Worm (Caenorhabditis elegans) whole organism, L2 larva: ENCODE results near the gene K10B2.4.

Experiments used
- C34F6.9 ChIP-seq: fragments of 150-350 bp; optimal IDR thresholded peaks from 2 replicates; lab custom pipeline; 2014; ENCODE audit warnings: missing biosample characterization, missing genetic modification characterization
- F13H6.1 ChIP-seq: sonication (generic microtip); optimal IDR thresholded peaks from 2 replicates; lab custom pipeline; 2016; ENCODE audit warnings: missing genetic modification characterization, missing compliant biosample characterization
- R02D3.7 ChIP-seq: fragments of 150-350 bp; optimal IDR thresholded peaks from 2 replicates; lab custom pipeline; 2014; ENCODE audit warnings: missing biosample characterization, missing genetic modification characterization
- Y55F3AM.14 ChIP-seq: fragments of 200-800 bp; sonication (Bioruptor generic); optimal IDR thresholded peaks from 2 replicates; lab custom pipeline; 2018; ENCODE audit warnings: mild to moderate bottlenecking, missing genetic modification characterization, missing compliant biosample characterization
- ZK546.5 ChIP-seq: sonication (generic microtip); optimal IDR thresholded peaks from 2 replicates; lab custom pipeline; 2017; ENCODE audit warnings: missing biosample characterization, missing genetic modification characterization
- aly-2 ChIP-seq: fragments of 150-350 bp; optimal IDR thresholded peaks from 2 replicates; lab custom pipeline; 2014; ENCODE audit warnings: missing biosample characterization, missing genetic modification characterization
- ama-1 ChIP-seq: fragments of 150-350 bp; optimal IDR thresholded peaks from 2 replicates; lab custom pipeline; 2018; ENCODE audit warnings: inconsistent platforms
- blmp-1 ChIP-seq: sonication (generic microtip); optimal IDR thresholded peaks from 2 replicates; lab custom pipeline; 2017; ENCODE audit warnings: missing genetic modification characterization, mild to moderate bottlenecking, missing compliant biosample characterization, antibody characterized with exemption, moderate library complexity; ENCODE audit not compliant: insufficient read depth
- ceh-16 ChIP-seq: fragments of 150-350 bp; optimal IDR thresholded peaks from 2 replicates; lab custom pipeline; 2014; ENCODE audit warnings: missing biosample characterization, missing genetic modification characterization
- ceh-82 ChIP-seq: fragments of 150-350 bp; optimal IDR thresholded peaks from 2 replicates; lab custom pipeline; 2014; ENCODE audit warnings: missing biosample characterization, missing genetic modification characterization
- crh-2 ChIP-seq: sonication (generic microtip); optimal IDR thresholded peaks from 2 replicates; lab custom pipeline; 2017; ENCODE audit warnings: missing biosample characterization, missing genetic modification characterization
- dmd-4 ChIP-seq: sonication (generic microtip); optimal IDR thresholded peaks from 2 replicates; lab custom pipeline; 2017; ENCODE audit warnings: missing biosample characterization, missing genetic modification characterization
- egl-27 ChIP-seq: sonication (generic microtip); optimal IDR thresholded peaks from 3 replicates; lab custom pipeline; 2017; ENCODE audit warnings: missing biosample characterization, missing genetic modification reagents, missing genetic modification characterization
- elt-1 ChIP-seq: fragments of 150-350 bp; optimal IDR thresholded peaks from 2 replicates; lab custom pipeline; 2014; ENCODE audit warnings: missing biosample characterization, missing genetic modification characterization
- elt-3 ChIP-seq: sonication (generic microtip); optimal IDR thresholded peaks from 2 replicates; lab custom pipeline; 2017; ENCODE audit warnings: missing biosample characterization, missing genetic modification characterization
- fos-1 ChIP-seq: fragments of 150-350 bp; optimal IDR thresholded peaks from 2 replicates; lab custom pipeline; 2014; ENCODE audit warnings: missing biosample characterization, missing genetic modification characterization
- gmeb-1 ChIP-seq: fragments of 150-350 bp; optimal IDR thresholded peaks from 2 replicates; lab custom pipeline; 2014; ENCODE audit warnings: missing biosample characterization, missing genetic modification characterization
- lin-11 ChIP-seq: fragments of 150-350 bp; sonication (generic microtip); optimal IDR thresholded peaks from 2 replicates; lab custom pipeline; 2014; ENCODE audit warnings: missing biosample characterization, missing genetic modification characterization, inconsistent platforms, mixed read lengths
- lin-13 ChIP-seq: fragments of 150-350 bp; optimal IDR thresholded peaks from 2 replicates; lab custom pipeline; 2014; ENCODE audit warnings: missing biosample characterization, missing genetic modification reagents, missing genetic modification characterization
- lin-39 ChIP-seq: fragments of 150-350 bp; optimal IDR thresholded peaks from 2 replicates; lab custom pipeline; 2014; ENCODE audit warnings: missing biosample characterization, missing genetic modification reagents, missing genetic modification characterization
- lsy-2 ChIP-seq, 2 experiments: fragments of 150-350 bp in 1 of 2; sonication (generic microtip) in 1 of 2; optimal IDR thresholded peaks; 2 replicates each; lab custom pipeline; 2014 to 2017; ENCODE audit warnings: missing biosample characterization in 2 of 2, missing genetic modification characterization in 2 of 2
- mab-5 ChIP-seq: fragments of 150-350 bp; optimal IDR thresholded peaks from 2 replicates; lab custom pipeline; 2014; ENCODE audit warnings: missing biosample characterization, missing genetic modification characterization
- mdl-1 ChIP-seq, 2 experiments: fragments of 150-350 bp in 1 of 2; sonication (generic microtip) in 1 of 2; optimal IDR thresholded peaks; 2 replicates each; lab custom pipeline; 2017; ENCODE audit warnings: missing biosample characterization in 2 of 2, missing genetic modification characterization in 2 of 2
- nhr-10 ChIP-seq: sonication (generic microtip); optimal IDR thresholded peaks from 2 replicates; lab custom pipeline; 2017; ENCODE audit warnings: missing biosample characterization, missing genetic modification characterization
- nhr-11 ChIP-seq: fragments of 150-350 bp; optimal IDR thresholded peaks from 2 replicates; lab custom pipeline; 2014; ENCODE audit warnings: missing biosample characterization, missing genetic modification characterization
- nhr-12 ChIP-seq: fragments of 150-350 bp; optimal IDR thresholded peaks from 2 replicates; lab custom pipeline; 2014; ENCODE audit warnings: missing biosample characterization, missing genetic modification characterization
- nhr-129 ChIP-seq: fragments of 150-350 bp; optimal IDR thresholded peaks from 2 replicates; lab custom pipeline; 2014; ENCODE audit warnings: missing biosample characterization, missing genetic modification characterization
- nhr-21 ChIP-seq: fragments of 150-350 bp; optimal IDR thresholded peaks from 2 replicates; lab custom pipeline; 2014; ENCODE audit warnings: missing biosample characterization, missing genetic modification characterization
- nhr-23 ChIP-seq: fragments of 150-350 bp; optimal IDR thresholded peaks from 2 replicates; lab custom pipeline; 2014; ENCODE audit warnings: missing biosample characterization, missing genetic modification reagents, missing genetic modification characterization
- nhr-237 ChIP-seq: fragments of 150-350 bp; optimal IDR thresholded peaks from 2 replicates; lab custom pipeline; 2014; ENCODE audit warnings: missing biosample characterization, missing genetic modification characterization
- nhr-25 ChIP-seq: fragments of 150-350 bp; sonication (generic microtip); optimal IDR thresholded peaks from 3 replicates; lab custom pipeline; 2014; ENCODE audit warnings: missing biosample characterization, missing genetic modification characterization
- nhr-6 ChIP-seq: fragments of 150-350 bp; optimal IDR thresholded peaks from 2 replicates; lab custom pipeline; 2014; ENCODE audit warnings: missing biosample characterization, missing genetic modification characterization
- peb-1 ChIP-seq: fragments of 150-350 bp; optimal IDR thresholded peaks from 2 replicates; lab custom pipeline; 2014; ENCODE audit warnings: missing biosample characterization, missing genetic modification characterization
- sem-4 ChIP-seq: fragments of 150-350 bp; optimal IDR thresholded peaks from 2 replicates; lab custom pipeline; 2014; ENCODE audit warnings: missing biosample characterization, missing genetic modification reagents, missing genetic modification characterization
- sma-3 ChIP-seq: sonication (generic microtip); optimal IDR thresholded peaks from 2 replicates; lab custom pipeline; 2016; ENCODE audit warnings: missing genetic modification reagents, missing genetic modification characterization, missing compliant biosample characterization
- sma-9 ChIP-seq, 2 experiments: fragments of 150-350 bp in 1 of 2; sonication (generic microtip) in 1 of 2; optimal IDR thresholded peaks; 2 replicates each; lab custom pipeline; 2014 to 2016; ENCODE audit warnings: missing genetic modification characterization in 2 of 2, mild to moderate bottlenecking in 1 of 2, missing biosample characterization in 1 of 2, missing compliant biosample characterization in 1 of 2, missing genetic modification reagents in 1 of 2, moderate library complexity in 1 of 2
- snpc-4 ChIP-seq: fragments of 150-350 bp; optimal IDR thresholded peaks from 2 replicates; lab custom pipeline; 2014; ENCODE audit warnings: missing biosample characterization, missing genetic modification characterization
- unc-55 ChIP-seq: fragments of 150-350 bp; sonication (generic microtip); optimal IDR thresholded peaks from 3 replicates; lab custom pipeline; 2014; ENCODE audit warnings: missing biosample characterization, missing genetic modification reagents, missing genetic modification characterization
- unc-62 ChIP-seq: fragments of 150-350 bp; optimal IDR thresholded peaks from 2 replicates; lab custom pipeline; 2014; ENCODE audit warnings: missing biosample characterization, missing genetic modification reagents, missing genetic modification characterization
- ztf-1 ChIP-seq: fragments of 200-800 bp; sonication (Bioruptor generic); conservative IDR thresholded peaks from 2 replicates; pipeline ENCODE4 v1.3.6; 2022; ENCODE audit warnings: missing genetic modification characterization, missing compliant biosample characterization
- ztf-11 ChIP-seq: sonication (generic microtip); optimal IDR thresholded peaks from 2 replicates; lab custom pipeline; 2017; ENCODE audit warnings: missing biosample characterization, missing genetic modification characterization
- ztf-4 ChIP-seq: fragments of 150-350 bp; optimal IDR thresholded peaks from 2 replicates; lab custom pipeline; 2014; ENCODE audit warnings: missing biosample characterization, missing genetic modification characterization

K10B2.4 gene

DNA sequence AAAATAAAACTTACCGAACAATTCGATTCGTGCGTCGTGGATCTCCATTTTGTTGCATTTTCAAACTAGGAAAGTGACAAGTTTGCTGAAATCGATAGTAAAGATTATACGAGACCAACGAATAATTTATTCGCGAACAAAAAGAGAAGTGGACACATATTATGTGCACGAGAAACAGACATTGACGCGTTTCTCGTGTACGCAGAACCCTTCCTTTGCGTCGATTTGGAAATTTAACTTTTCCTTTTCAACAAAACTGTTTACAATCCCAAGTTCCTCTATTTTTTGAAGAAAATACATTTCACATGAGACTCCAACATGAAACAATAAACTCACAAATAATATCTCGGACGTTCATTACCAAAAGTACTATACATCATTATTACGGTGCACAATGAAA is at the start of gene K10B2.4:
Gene K10B2.4 (minus strand): TSS at position 138 of the 400 bp plus-strand sequence.
- TF ChIP-seq ztf-4 (tag; lab: Kevin White, UChicago), result no peak
- TF ChIP-seq ceh-82 (tag; lab: Kevin White, UChicago), result no peak
- no peak for TF ChIP-seq nhr-11
- no peak for TF ChIP-seq nhr-12 (tag; lab: Kevin White, UChicago)
- no peak for TF ChIP-seq lin-11 (tag; lab: Kevin White, UChicago)
- no peak for TF ChIP-seq nhr-10 (tag; lab: Kevin White, UChicago)
- no peak for TF ChIP-seq ztf-1 (GFP tag; lab: Robert Waterston, UW)
- peak; percentile 37 for TF ChIP-seq F13H6.1 (tag; lab: Kevin White, UChicago)
- TF ChIP-seq C34F6.9 (tag; lab: Kevin White, UChicago), result peak; percentile 79
- no peak for TF ChIP-seq ZK546.5 (tag; lab: Kevin White, UChicago)
- TF ChIP-seq sem-4 (tag; lab: Kevin White, UChicago), result peak; percentile 33
- peak; percentile 40 for TF ChIP-seq mab-5 (tag; lab: Kevin White, UChicago)
- TF ChIP-seq dmd-4 (tag; lab: Kevin White, UChicago), result no peak
- peak; percentile 23 to 87 for TF ChIP-seq lsy-2 (tag; optimal IDR thresholded peaks at IDR 0.05; lab: Kevin White, UChicago)
- peak; percentile 44 for TF ChIP-seq fos-1 (tag; lab: Kevin White, UChicago)
- TF ChIP-seq ztf-11 (tag; lab: Kevin White, UChicago), result no peak
- peak; percentile 78 for TF ChIP-seq nhr-25
- TF ChIP-seq sma-9 (GFP tag; optimal IDR thresholded peaks at IDR 0.05; lab: Kevin White, UChicago), result peak; percentile 73
- no peak for TF ChIP-seq sma-9 (tag; optimal IDR thresholded peaks at IDR 0.05; lab: Kevin White, UChicago)
- TF ChIP-seq blmp-1 (tag; lab: Kevin White, UChicago), result no peak
- peak; percentile 75 for TF ChIP-seq crh-2 (tag; lab: Kevin White, UChicago)
- peak; percentile 86 for TF ChIP-seq nhr-129 (tag; lab: Kevin White, UChicago)
- no peak for TF ChIP-seq ama-1 (lab: Kevin White, UChicago)
- TF ChIP-seq elt-3 (tag; lab: Kevin White, UChicago), result no peak
- no peak for TF ChIP-seq elt-1 (tag; lab: Kevin White, UChicago)
- TF ChIP-seq snpc-4 (tag; lab: Kevin White, UChicago), result peak; percentile 46
- TF ChIP-seq sma-3 (GFP tag; lab: Kevin White, UChicago), result peak; percentile 70
- peak; percentile 76 for TF ChIP-seq gmeb-1 (tag; lab: Kevin White, UChicago)
- no peak for TF ChIP-seq peb-1 (tag; lab: Kevin White, UChicago)
- TF ChIP-seq nhr-21 (tag; lab: Kevin White, UChicago), result peak; percentile 40
- TF ChIP-seq lin-39, result no peak
- TF ChIP-seq egl-27 (tag; lab: Kevin White, UChicago), result no peak
- TF ChIP-seq unc-55 (GFP tag; lab: Kevin White, UChicago), result peak; percentile 81
- no peak for TF ChIP-seq nhr-237
- peak; percentile 68 for TF ChIP-seq nhr-6 (tag; lab: Kevin White, UChicago)
- TF ChIP-seq ceh-16 (tag; lab: Kevin White, UChicago), result peak; percentile 21
- no peak for TF ChIP-seq aly-2
- peak; percentile 65 for TF ChIP-seq lin-13
- TF ChIP-seq R02D3.7, result no peak
- TF ChIP-seq nhr-23, result no peak

DNA sequence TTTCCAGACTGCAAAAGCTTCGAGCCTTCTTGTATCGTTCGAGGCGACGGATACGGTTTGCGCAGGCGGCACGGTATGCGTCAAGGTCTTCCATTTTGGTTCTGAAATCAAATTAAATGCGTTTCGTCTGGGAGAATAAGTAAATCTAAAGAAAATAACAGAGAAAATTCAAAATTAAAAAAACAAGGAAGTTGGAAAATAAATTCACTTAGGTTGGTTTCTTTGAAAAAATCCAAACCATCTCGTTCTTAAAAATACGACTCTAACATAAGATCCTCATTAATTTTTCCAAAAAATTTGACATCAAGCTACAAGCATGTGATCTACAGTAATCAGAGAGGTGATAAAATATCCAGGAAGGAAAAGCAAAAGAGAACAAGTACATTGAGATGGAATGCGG is 49.4 kb upstream of the K10B2.4 start, which contains the start of gene T25D10.4:
Gene T25D10.4 (minus strand): TSS at position 101 of the 400 bp plus-strand sequence.
- TF ChIP-seq ama-1 (lab: Kevin White, UChicago) (no peak), Y55F3AM.14 (GFP tag; lab: Kevin White, UChicago) (no peak), unc-62 (no peak), nhr-237 (no peak), C34F6.9 (tag; lab: Kevin White, UChicago) (no peak), mdl-1 (tag; optimal IDR thresholded peaks at IDR 0.05; lab: Kevin White, UChicago) (no peak), fos-1 (tag; lab: Kevin White, UChicago) (no peak), F13H6.1 (tag; lab: Kevin White, UChicago) (no peak), snpc-4 (tag; lab: Kevin White, UChicago) (no peak), crh-2 (tag; lab: Kevin White, UChicago) (no peak), gmeb-1 (tag; lab: Kevin White, UChicago) (no peak), lin-13 (no peak), nhr-6 (tag; lab: Kevin White, UChicago) (no peak), nhr-21 (tag; lab: Kevin White, UChicago) (no peak), sma-9 (GFP tag; optimal IDR thresholded peaks at IDR 0.05; lab: Kevin White, UChicago) (no peak), sma-9 (tag; optimal IDR thresholded peaks at IDR 0.05; lab: Kevin White, UChicago) (no peak), nhr-11 (no peak), aly-2 (no peak), lsy-2 (tag; optimal IDR thresholded peaks at IDR 0.05; lab: Kevin White, UChicago) (no peak), mab-5 (tag; lab: Kevin White, UChicago) (no peak), nhr-25 (no peak)
